Worm (Caenorhabditis elegans) whole organism, young adult: ENCODE results near the gene moma-1.

Source experiments
- C06A6.2 ChIP-seq: fragments of 200-800 bp; sonication (Bioruptor generic); conservative IDR thresholded peaks from 2 replicates; pipeline ENCODE4 v1.3.6; 2022; ENCODE audit warnings: missing genetic modification characterization, missing compliant biosample characterization
- F23B12.7 ChIP-seq: sonication (generic microtip); optimal IDR thresholded peaks from 2 replicates; lab custom pipeline; 2017; ENCODE audit warnings: missing genetic modification characterization, mild to moderate bottlenecking, missing compliant biosample characterization, antibody characterized with exemption, moderate library complexity; ENCODE audit not compliant: insufficient read depth
- F33H1.4 ChIP-seq: fragments of 200-800 bp; sonication (Bioruptor generic); IDR thresholded peaks from 2 replicates; pipeline ENCODE4 v1.3.6; 2022; ENCODE audit warnings: missing genetic modification reagents, missing genetic modification characterization, missing compliant biosample characterization
- Y95B8A.8 ChIP-seq: fragments of 200-800 bp; sonication (Bioruptor generic); IDR thresholded peaks from 2 replicates; pipeline ENCODE4 v1.3.6; 2022; ENCODE audit warnings: missing genetic modification reagents, missing genetic modification characterization, missing compliant biosample characterization
- aptf-2 ChIP-seq: fragments of 200-800 bp; sonication (Bioruptor generic); conservative IDR thresholded peaks from 2 replicates; pipeline ENCODE4 v1.3.6; 2022; ENCODE audit warnings: missing genetic modification reagents, missing genetic modification characterization, missing compliant biosample characterization
- ekl-4 ChIP-seq: fragments of 200-800 bp; sonication (Bioruptor generic); IDR thresholded peaks from 2 replicates; pipeline ENCODE4 v1.3.6; 2022; ENCODE audit warnings: missing genetic modification reagents, missing genetic modification characterization, missing compliant biosample characterization
- fkh-3 ChIP-seq: sonication (generic microtip); optimal IDR thresholded peaks from 2 replicates; lab custom pipeline; 2016; ENCODE audit warnings: mild to moderate bottlenecking, missing genetic modification characterization, missing compliant biosample characterization
- him-1 ChIP-seq: sonication (generic microtip); optimal IDR thresholded peaks from 2 replicates; lab custom pipeline; 2016; ENCODE audit warnings: missing genotype, missing genetic modification reagents, missing genetic modification characterization, missing compliant biosample characterization
- hmg-20 ChIP-seq: fragments of 200-800 bp; sonication (Bioruptor generic); IDR thresholded peaks from 2 replicates; pipeline ENCODE4 v1.3.6; 2022; ENCODE audit warnings: missing genetic modification reagents, missing genetic modification characterization, missing compliant biosample characterization
- lin-40 ChIP-seq: sonication (generic microtip); optimal IDR thresholded peaks from 2 replicates; lab custom pipeline; 2016; ENCODE audit warnings: missing genetic modification characterization, mild to moderate bottlenecking, missing compliant biosample characterization, missing genotype, missing genetic modification reagents
- lin-54 ChIP-seq: fragments of 200-800 bp; sonication (Bioruptor generic); optimal IDR thresholded peaks from 2 replicates; lab custom pipeline; 2018; ENCODE audit warnings: mild to moderate bottlenecking, missing genetic modification characterization, missing compliant biosample characterization
- madf-6 ChIP-seq: fragments of 200-800 bp; sonication (Bioruptor generic); IDR thresholded peaks from 2 replicates; pipeline ENCODE4 v1.3.6; 2022; ENCODE audit warnings: missing genetic modification reagents, missing genetic modification characterization, missing compliant biosample characterization
- mcd-1 ChIP-seq: fragments of 200-800 bp; sonication (Bioruptor generic); IDR thresholded peaks from 2 replicates; pipeline ENCODE4 v1.3.6; 2022; ENCODE audit warnings: missing genetic modification reagents, missing genetic modification characterization, missing compliant biosample characterization
- mes-4 ChIP-seq: sonication (generic microtip); optimal IDR thresholded peaks from 2 replicates; lab custom pipeline; 2016; ENCODE audit warnings: missing genotype, missing genetic modification characterization, missing compliant biosample characterization
- nhr-120 ChIP-seq: fragments of 200-800 bp; sonication (Bioruptor generic); IDR thresholded peaks from 2 replicates; pipeline ENCODE4 v1.3.6; 2022; ENCODE audit warnings: missing genetic modification characterization, missing compliant biosample characterization
- snpc-1.1 ChIP-seq: sonication (generic microtip); optimal IDR thresholded peaks from 2 replicates; lab custom pipeline; 2017; ENCODE audit warnings: missing genetic modification characterization, mild to moderate bottlenecking, missing compliant biosample characterization, antibody characterized with exemption, moderate library complexity, missing genotype, missing genetic modification reagents; ENCODE audit not compliant: insufficient read depth
- snpc-4 ChIP-seq, 5 experiments: fragments of 150-350 bp in 1 of 5; sonication (generic microtip) in 4 of 5; optimal IDR thresholded peaks; 2 replicates each; lab custom pipeline; 2014 to 2018; ENCODE audit warnings: missing genetic modification characterization in 5 of 5, missing biosample characterization in 3 of 5, antibody characterized with exemption in 2 of 5, mild to moderate bottlenecking in 2 of 5, missing compliant biosample characterization in 2 of 5, missing genotype in 2 of 5, moderate library complexity in 2 of 5, missing genetic modification reagents in 1 of 5
- tbp1 ChIP-seq: fragments of 200-800 bp; sonication (Bioruptor generic); optimal IDR thresholded peaks from 2 replicates; lab custom pipeline; 2018; ENCODE audit warnings: mild to moderate bottlenecking, missing genetic modification characterization, missing compliant biosample characterization
- zfh-2 ChIP-seq: fragments of 200-800 bp; sonication (Bioruptor generic); conservative IDR thresholded peaks from 2 replicates; pipeline ENCODE4 v1.3.6; 2022; ENCODE audit warnings: missing genetic modification reagents, missing genetic modification characterization, missing compliant biosample characterization
- ztf-22 ChIP-seq: fragments of 200-800 bp; sonication (Bioruptor generic); optimal IDR thresholded peaks from 2 replicates; lab custom pipeline; 2018; ENCODE audit warnings: mild to moderate bottlenecking, missing genetic modification characterization, moderate library complexity, missing compliant biosample characterization

The moma-1 gene

DNA sequence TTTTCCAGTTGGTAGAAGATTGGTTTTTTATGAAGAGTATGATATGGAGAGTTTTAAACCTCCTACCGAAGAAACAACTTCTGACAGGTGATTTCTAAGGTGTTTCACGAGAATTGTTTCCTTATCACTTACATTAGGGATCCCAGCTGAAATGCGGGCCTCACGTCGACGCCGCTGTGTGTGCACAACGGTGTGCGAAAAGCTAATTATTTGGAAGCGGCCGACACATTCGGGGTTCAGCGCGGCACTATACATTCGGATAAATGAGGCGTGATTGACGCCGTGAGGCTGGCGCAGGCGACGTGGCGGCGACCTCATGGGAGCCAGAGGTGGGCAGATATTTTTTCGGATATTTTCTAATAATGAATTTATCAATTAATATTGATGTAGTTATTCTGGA is 32.9 kb downstream of the moma-1 start:
- peak; percentile 44 for TF ChIP-seq snpc-4 (GFP tag; optimal IDR thresholded peaks at IDR 0.05; lab: Kevin White, UChicago)
- peak in 2 of 4 experiments; percentile 81 to 88 for TF ChIP-seq snpc-4 (tag; optimal IDR thresholded peaks at IDR 0.05; lab: Kevin White, UChicago)
- 0 out of 2 replicates have a peak, but pooled peaks have one; percentile 21 for TF ChIP-seq zfh-2
- TF ChIP-seq lin-40 (tag; lab: Kevin White, UChicago), result no peak
- no peak for TF ChIP-seq tbp1 (GFP tag; lab: Kevin White, UChicago)
- TF ChIP-seq lin-54 (GFP tag; lab: Kevin White, UChicago), result no peak
- peak; percentile 83 for TF ChIP-seq snpc-1.1 (tag; lab: Kevin White, UChicago)

DNA sequence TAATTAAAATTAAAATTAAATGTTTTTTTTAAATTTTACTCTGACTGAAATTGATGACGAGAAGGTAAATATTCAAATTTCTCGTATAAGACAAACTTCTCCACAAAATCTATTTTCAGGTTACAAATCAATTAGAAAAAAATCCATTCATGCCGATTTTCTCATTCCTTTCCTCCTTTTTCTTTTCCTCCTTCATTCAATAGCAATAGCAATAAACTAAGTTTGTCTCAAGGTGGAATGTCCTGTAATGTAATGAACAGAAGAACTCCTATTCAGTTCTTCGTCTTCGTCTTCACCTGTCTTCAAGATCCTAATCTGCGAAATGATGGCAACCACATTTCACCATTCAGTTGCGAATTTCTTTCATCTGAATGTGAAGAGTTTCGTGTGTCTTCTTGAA is 36.4 kb downstream of the moma-1 start, which contains the start of gene dac-1:
Gene dac-1, plus strand, starts transcription at position 301 of the 400 bp plus-strand sequence.
- TF ChIP-seq him-1 (tag; lab: Kevin White, UChicago) (no peak), Y95B8A.8 (GFP tag; lab: Robert Waterston, UW) (no peak), C06A6.2 (no peak), fkh-3 (tag; lab: Kevin White, UChicago) (no peak), mes-4 (tag; lab: Kevin White, UChicago) (no peak), F23B12.7 (tag; lab: Kevin White, UChicago) (no peak)

DNA sequence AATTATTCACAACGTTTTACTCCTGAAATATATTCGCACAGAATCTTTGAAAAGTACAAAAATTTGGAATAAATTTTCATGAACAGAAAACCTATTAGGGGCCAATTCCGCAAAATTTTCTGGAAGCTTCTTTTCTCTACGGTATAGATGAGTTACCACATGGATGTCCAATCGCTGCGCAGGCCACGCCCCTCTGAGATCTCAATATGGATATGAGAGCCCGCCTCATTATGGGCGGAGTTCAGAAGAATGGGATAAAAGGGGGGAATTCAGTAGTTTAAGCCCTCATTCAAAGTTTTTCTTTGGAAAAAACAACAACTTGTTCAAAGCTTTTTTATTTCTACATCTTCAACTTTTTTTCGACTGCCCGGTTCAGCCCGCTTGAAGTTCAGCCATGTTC is 40.7 kb downstream of the moma-1 start, which contains the start of gene daf-7:
Gene daf-7, plus strand, starts transcription at position 301 of the 400 bp plus-strand sequence.
- TF ChIP-seq hmg-20 (GFP tag; lab: Robert Waterston, UW), result no peak
- no peak for TF ChIP-seq mcd-1 (GFP tag; lab: Robert Waterston, UW)
- TF ChIP-seq ekl-4 (GFP tag; lab: Robert Waterston, UW), result no peak
- TF ChIP-seq nhr-120 (GFP tag; lab: Robert Waterston, UW), result no peak
- no peak for TF ChIP-seq madf-6 (GFP tag; lab: Robert Waterston, UW)
- TF ChIP-seq aptf-2, result no peak

ce11 chrIII:802041-802440 is 50.2 kb downstream of the moma-1 start:
- TF ChIP-seq F33H1.4 (GFP tag; lab: Robert Waterston, UW) (no peak), ztf-22 (GFP tag; lab: Kevin White, UChicago) (no peak)
